Worm (Caenorhabditis elegans): ENCODE measurements around the gene gcy-36.

- no peak for TF ChIP-seq ama-1 (optimal IDR thresholded peaks at IDR 0.05)
- TF ChIP-seq ama-1 (GFP tag; optimal IDR thresholded peaks at IDR 0.05) = no peak
- TF ChIP-seq madf-8 (GFP tag; conservative IDR thresholded peaks at IDR 0.05) = no peak
- TF ChIP-seq ceh-40 (GFP tag; IDR thresholded peaks at IDR 0.05) = no peak
- no peak for TF ChIP-seq hmg-1.2 (GFP tag; IDR thresholded peaks at IDR 0.05)
- no peak for TF ChIP-seq lag-1 (GFP tag; IDR thresholded peaks at IDR 0.05)
- no peak for TF ChIP-seq Y53F4B.3 (GFP tag; IDR thresholded peaks at IDR 0.05)
- TF ChIP-seq rcor-1 (GFP tag; IDR thresholded peaks at IDR 0.05) = no peak
- no peak for TF ChIP-seq dox-1 (GFP tag; IDR thresholded peaks at IDR 0.05)
- TF ChIP-seq pbrm-1 (GFP tag; IDR thresholded peaks at IDR 0.05) = no peak
- no peak for TF ChIP-seq F39B2.1 (GFP tag; IDR thresholded peaks at IDR 0.05)
- TF ChIP-seq ceh-100 (GFP tag; IDR thresholded peaks at IDR 0.05) = no peak
These were observed 32.5 kb upstream of the gcy-36 start, which contains the start of gene R03A10.5 for ce11 chrX:15446292-15446794.

Data from whole organism, young adult.